Fruit fly (Drosophila melanogaster): ENCODE data around the gene CG15721.

CG15721 gene

dm6 chrX:12929817-12930216 is 40.7 kb upstream of the CG15721 start:
- TF ChIP-seq dsf (GFP tag; optimal IDR thresholded peaks at IDR 0.05; ENCODE audit: borderline replicate concordance) (no peak), Myc (optimal IDR thresholded peaks at IDR 0.05) (no peak), woc (GFP tag; optimal IDR thresholded peaks at IDR 0.05) (no peak), foxo (GFP tag; optimal IDR thresholded peaks at IDR 0.05) (no peak), jim (GFP tag; optimal IDR thresholded peaks at IDR 0.05) (no peak), sage (GFP tag; optimal IDR thresholded peaks at IDR 0.05) (no peak), br (GFP tag; optimal IDR thresholded peaks at IDR 0.05) (no peak)

- TF ChIP-seq br (GFP tag; optimal IDR thresholded peaks at IDR 0.05): no peak
- TF ChIP-seq HLH106 (tag; optimal IDR thresholded peaks at IDR 0.05): peak; percentile 28
- TF ChIP-seq woc (GFP tag; optimal IDR thresholded peaks at IDR 0.05): no peak
- TF ChIP-seq Sp1 (GFP tag; optimal IDR thresholded peaks at IDR 0.05): peak; percentile 37
- no peak for TF ChIP-seq h (GFP tag; optimal IDR thresholded peaks at IDR 0.05)
- TF ChIP-seq Dfd (GFP tag; optimal IDR thresholded peaks at IDR 0.05): no peak
- TF ChIP-seq CG32264 (GFP tag; optimal IDR thresholded peaks at IDR 0.05): no peak
Measured at dm6 chrX:12937825-12938520, 32.5 kb upstream of the CG15721 start.

- TF ChIP-seq br (GFP tag; optimal IDR thresholded peaks at IDR 0.05) (no peak), ey (GFP tag; optimal IDR thresholded peaks at IDR 0.05) (no peak), Hnf4 (GFP tag; optimal IDR thresholded peaks at IDR 0.05) (no peak), Hr78 (GFP tag; optimal IDR thresholded peaks at IDR 0.05) (no peak), Myc (optimal IDR thresholded peaks at IDR 0.05) (no peak), pan (optimal IDR thresholded peaks at IDR 0.05) (no peak), tai (GFP tag; optimal IDR thresholded peaks at IDR 0.05) (no peak), sage (GFP tag; optimal IDR thresholded peaks at IDR 0.05) (no peak), dmrt93B (GFP tag; optimal IDR thresholded peaks at IDR 0.05) (no peak), woc (GFP tag; optimal IDR thresholded peaks at IDR 0.05) (no peak), jim (GFP tag; optimal IDR thresholded peaks at IDR 0.05) (no peak), dl (GFP tag; optimal IDR thresholded peaks at IDR 0.05; ENCODE audit: insufficient read depth in 1 of 2, partially characterized antibody in 2 of 2) (no peak), foxo (GFP tag; optimal IDR thresholded peaks at IDR 0.05) (no peak), HLH106 (tag; optimal IDR thresholded peaks at IDR 0.05) (no peak), rgr (GFP tag; optimal IDR thresholded peaks at IDR 0.05) (no peak), OdsH (GFP tag; optimal IDR thresholded peaks at IDR 0.05) (no peak), Dfd (GFP tag; optimal IDR thresholded peaks at IDR 0.05) (no peak), sv (GFP tag; optimal IDR thresholded peaks at IDR 0.05) (no peak)
Measured at dm6 chrX:12939021-12939420, 31.5 kb upstream of the CG15721 start.

- peak in 1 of 2 experiments; percentile 20 for TF ChIP-seq foxo (GFP tag; optimal IDR thresholded peaks at IDR 0.05)
- TF ChIP-seq tai (GFP tag; optimal IDR thresholded peaks at IDR 0.05): no peak
- no peak for TF ChIP-seq pan (optimal IDR thresholded peaks at IDR 0.05)
- no peak for TF ChIP-seq CG32264 (GFP tag; optimal IDR thresholded peaks at IDR 0.05)
- peak; percentile 2 for TF ChIP-seq h (GFP tag; optimal IDR thresholded peaks at IDR 0.05)
- no peak for TF ChIP-seq sv (GFP tag; optimal IDR thresholded peaks at IDR 0.05)
- no peak for TF ChIP-seq Hr83 (GFP tag; optimal IDR thresholded peaks at IDR 0.05; ENCODE audit: poor library complexity, severe bottlenecking)
- no peak for TF ChIP-seq CrebA (GFP tag; optimal IDR thresholded peaks at IDR 0.05; ENCODE audit: borderline replicate concordance)
- TF ChIP-seq Jra (GFP tag; optimal IDR thresholded peaks at IDR 0.05): no peak
- TF ChIP-seq dl (GFP tag; optimal IDR thresholded peaks at IDR 0.05; ENCODE audit: insufficient read depth in 1 of 2, partially characterized antibody in 2 of 2): no peak
- TF ChIP-seq Hnf4 (GFP tag; optimal IDR thresholded peaks at IDR 0.05): no peak
- TF ChIP-seq woc (GFP tag; optimal IDR thresholded peaks at IDR 0.05): no peak
- no peak for TF ChIP-seq rgr (GFP tag; optimal IDR thresholded peaks at IDR 0.05)
- TF ChIP-seq usp (GFP tag; optimal IDR thresholded peaks at IDR 0.05): no peak
- TF ChIP-seq sage (GFP tag; optimal IDR thresholded peaks at IDR 0.05): no peak
- TF ChIP-seq brk (GFP tag; optimal IDR thresholded peaks at IDR 0.05): no peak
- no peak for TF ChIP-seq N (GFP tag; optimal IDR thresholded peaks at IDR 0.05)
- no peak for TF ChIP-seq Hr78 (GFP tag; optimal IDR thresholded peaks at IDR 0.05)
- no peak for TF ChIP-seq Abd-B (GFP tag; optimal IDR thresholded peaks at IDR 0.05)
- no peak for TF ChIP-seq dsf (GFP tag; optimal IDR thresholded peaks at IDR 0.05; ENCODE audit: borderline replicate concordance)
- TF ChIP-seq HLH106 (tag; optimal IDR thresholded peaks at IDR 0.05): peak; percentile 31
- no peak for TF ChIP-seq Rel (GFP tag; optimal IDR thresholded peaks at IDR 0.05)
- TF ChIP-seq Rel (tag; optimal IDR thresholded peaks at IDR 0.05): no peak
- TF ChIP-seq dmrt93B (GFP tag; optimal IDR thresholded peaks at IDR 0.05): no peak
- no peak for TF ChIP-seq br (GFP tag; optimal IDR thresholded peaks at IDR 0.05)
- no peak for TF ChIP-seq GATAd (GFP tag; optimal IDR thresholded peaks at IDR 0.05)
- TF ChIP-seq psq (GFP tag; optimal IDR thresholded peaks at IDR 0.05): peak; percentile 9
- TF ChIP-seq jim (GFP tag; optimal IDR thresholded peaks at IDR 0.05): no peak
Measured at dm6 chrX:12939951-12940350, 30.6 kb upstream of the CG15721 start.
